Fruit fly (Drosophila melanogaster): ENCODE data around the gene Inx2.
A peak's percentile ranks its signal among the peaks of the same experiment; 100 is the strongest.

Inx2 gene

dm6 chrX:7013320-7014214 lies 15.1 kb downstream of the Inx2 start, which contains the start of the genes CG3032 and CG4593 (continued):
- TF ChIP-seq tio (GFP tag; optimal IDR thresholded peaks at IDR 0.05) = peak; percentile 60
- peak; percentile 40 for TF ChIP-seq Bdp1 (GFP tag; optimal IDR thresholded peaks at IDR 0.05)
- peak; percentile 54 for TF ChIP-seq CG10543 (GFP tag; optimal IDR thresholded peaks at IDR 0.05)
- TF ChIP-seq CG8765 (GFP tag; IDR thresholded peaks at IDR 0.05) = peak; percentile 75; the same call in 1 of the 2 replicates
- no peak for TF ChIP-seq pros (GFP tag; optimal IDR thresholded peaks at IDR 0.05)
- peak; percentile 55 for TF ChIP-seq Six4 (GFP tag; optimal IDR thresholded peaks at IDR 0.05)
- peak; percentile 38 for TF ChIP-seq Dref (GFP tag; IDR thresholded peaks at IDR 0.05)
- TF ChIP-seq Neu2 (GFP tag; optimal IDR thresholded peaks at IDR 0.05; ENCODE audit: borderline replicate concordance) = no peak
- TF ChIP-seq CG14710 (tag; optimal IDR thresholded peaks at IDR 0.05) = peak; percentile 68
- peak; percentile 61 for TF ChIP-seq croc (GFP tag; conservative IDR thresholded peaks at IDR 0.05)
- TF ChIP-seq Dll (GFP tag; IDR thresholded peaks at IDR 0.05; ENCODE audit: partially characterized antibody) = no peak
- TF ChIP-seq CG1233 (GFP tag; optimal IDR thresholded peaks at IDR 0.05) = peak; percentile 64
- TF ChIP-seq CG4820 (GFP tag; optimal IDR thresholded peaks at IDR 0.05) = peak; percentile 57
- TF ChIP-seq cas (GFP tag; IDR thresholded peaks at IDR 0.05) = peak; percentile 70
- no peak for TF ChIP-seq Opbp (GFP tag; IDR thresholded peaks at IDR 0.05; ENCODE audit: partially characterized antibody)
- peak; percentile 82 for TF ChIP-seq CG3847 (GFP tag; IDR thresholded peaks at IDR 0.05)
- no peak for TF ChIP-seq CG8478 (optimal IDR thresholded peaks at IDR 0.05)
- peak; percentile 64 for TF ChIP-seq bowl (GFP tag; IDR thresholded peaks at IDR 0.05)
- peak; percentile 47 for TF ChIP-seq Sox100B (GFP tag; optimal IDR thresholded peaks at IDR 0.05)
- TF ChIP-seq CrebB (tag; optimal IDR thresholded peaks at IDR 0.05) = peak; percentile 65
- peak; percentile 93 for TF ChIP-seq vvl (GFP tag; IDR thresholded peaks at IDR 0.05)
- TF ChIP-seq CG12942 (GFP tag; optimal IDR thresholded peaks at IDR 0.05) = peak; percentile 70
- peak; percentile 27 for TF ChIP-seq YL-1 (GFP tag; optimal IDR thresholded peaks at IDR 0.05)
- TF ChIP-seq CG3407 (GFP tag; optimal IDR thresholded peaks at IDR 0.05) = no peak
- TF ChIP-seq Stat92E (GFP tag; optimal IDR thresholded peaks at IDR 0.05) = peak in 1 of 3 experiments; percentile 32
- TF ChIP-seq chinmo (GFP tag; IDR thresholded peaks at IDR 0.05; ENCODE audit: partially characterized antibody) = no peak
- no peak for TF ChIP-seq lov (optimal IDR thresholded peaks at IDR 0.05)
- peak; percentile 68; the same call in 2 of the 3 replicates for TF ChIP-seq lov (GFP tag; IDR thresholded peaks at IDR 0.05)
- TF ChIP-seq CG11723 (GFP tag; optimal IDR thresholded peaks at IDR 0.05) = peak; percentile 24
- peak; percentile 29 for TF ChIP-seq CG34376 (GFP tag; optimal IDR thresholded peaks at IDR 0.05)
- TF ChIP-seq CG18011 (GFP tag; optimal IDR thresholded peaks at IDR 0.05) = peak; percentile 79
- peak; percentile 70 for TF ChIP-seq HHEX (GFP tag; optimal IDR thresholded peaks at IDR 0.05)
- peak; percentile 53 for TF ChIP-seq Camta (GFP tag; optimal IDR thresholded peaks at IDR 0.05)
- no peak for TF ChIP-seq CG6791 (GFP tag; IDR thresholded peaks at IDR 0.05; ENCODE audit: partially characterized antibody)
- TF ChIP-seq CG11504 (tag; optimal IDR thresholded peaks at IDR 0.05) = peak; percentile 75
- TF ChIP-seq CG4707 (GFP tag; optimal IDR thresholded peaks at IDR 0.05) = no peak
- peak; percentile 36 for TF ChIP-seq CG10462 (GFP tag; optimal IDR thresholded peaks at IDR 0.05)
- TF ChIP-seq CG9437 (GFP tag; optimal IDR thresholded peaks at IDR 0.05) = peak; percentile 53
- no peak for TF ChIP-seq kni (GFP tag; optimal IDR thresholded peaks at IDR 0.05)
- no peak for TF ChIP-seq kah (GFP tag; optimal IDR thresholded peaks at IDR 0.05)
- peak; percentile 74 for TF ChIP-seq CG1602 (GFP tag; optimal IDR thresholded peaks at IDR 0.05)
- TF ChIP-seq Rx (GFP tag; IDR thresholded peaks at IDR 0.05) = peak; percentile 85
- peak; percentile 47 for TF ChIP-seq Nf-YB (GFP tag; optimal IDR thresholded peaks at IDR 0.05)
- peak; percentile 87 to 98 for TF ChIP-seq insv (GFP tag; optimal IDR thresholded peaks at IDR 0.05)
- peak; percentile 81 for TF ChIP-seq CG9817 (tag; optimal IDR thresholded peaks at IDR 0.05)
- peak; percentile 74 for TF ChIP-seq CG9609 (GFP tag; optimal IDR thresholded peaks at IDR 0.05)
- peak; percentile 65 for TF ChIP-seq CG5953 (GFP tag; IDR thresholded peaks at IDR 0.05)
- peak; percentile 88 for TF ChIP-seq Ada2b (GFP tag; IDR thresholded peaks at IDR 0.05)
